Fruit fly (Drosophila melanogaster) Kc167 (cell line): Measurements from ENCODE around the gene CG12147.

Experiments
- Myc ChIP-seq: fragments of >200 bp; optimal IDR thresholded peaks from 2 replicates; lab custom pipeline; 2017; ENCODE audit warnings: missing external identifiers
- Sin3A ChIP-seq: fragments of >200 bp; optimal IDR thresholded peaks from 2 replicates; lab custom pipeline; 2018; ENCODE audit warnings: missing external identifiers
- h ChIP-seq: fragments of >200 bp; optimal IDR thresholded peaks from 3 replicates; lab custom pipeline; 2018; ENCODE audit warnings: missing external identifiers
- insv ChIP-seq: fragments of >200 bp; optimal IDR thresholded peaks from 3 replicates; lab custom pipeline; 2018; ENCODE audit warnings: missing external identifiers
- psq ChIP-seq: fragments of >200 bp; optimal IDR thresholded peaks from 2 replicates; lab custom pipeline; 2017; ENCODE audit warnings: missing external identifiers
- ttk ChIP-seq: sonication (Bioruptor generic); optimal IDR thresholded peaks from 2 replicates; lab custom pipeline; 2017; ENCODE audit warnings: missing external identifiers

The CG12147 gene

DNA sequence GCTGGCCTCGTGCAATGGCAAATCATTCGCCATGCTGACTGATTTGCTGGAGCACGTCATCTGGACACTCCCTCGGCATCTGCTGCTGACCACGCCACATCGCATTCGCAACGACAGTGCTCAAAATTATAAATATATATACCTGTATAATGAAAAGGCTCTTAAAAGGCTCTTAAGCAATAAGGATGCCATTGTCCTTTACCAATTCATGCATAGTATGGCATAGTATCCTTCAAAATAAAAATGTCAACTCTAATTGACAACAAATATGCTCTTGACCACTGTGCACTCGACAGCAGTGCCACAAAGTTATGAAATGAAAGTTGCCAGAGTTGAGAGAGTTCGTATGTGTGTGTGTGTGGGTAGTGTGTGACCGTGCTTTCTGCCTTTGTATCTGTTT lies 4.9 kb downstream of the CG12147 start:
- TF ChIP-seq Myc, result no peak
- no peak for TF ChIP-seq ttk
- no peak for TF ChIP-seq Sin3A (lab: Kevin White, UChicago)
- TF ChIP-seq h (lab: Kevin White, UChicago), result no peak
- TF ChIP-seq psq (lab: Kevin White, UChicago), result no peak
- no peak for TF ChIP-seq insv

DNA sequence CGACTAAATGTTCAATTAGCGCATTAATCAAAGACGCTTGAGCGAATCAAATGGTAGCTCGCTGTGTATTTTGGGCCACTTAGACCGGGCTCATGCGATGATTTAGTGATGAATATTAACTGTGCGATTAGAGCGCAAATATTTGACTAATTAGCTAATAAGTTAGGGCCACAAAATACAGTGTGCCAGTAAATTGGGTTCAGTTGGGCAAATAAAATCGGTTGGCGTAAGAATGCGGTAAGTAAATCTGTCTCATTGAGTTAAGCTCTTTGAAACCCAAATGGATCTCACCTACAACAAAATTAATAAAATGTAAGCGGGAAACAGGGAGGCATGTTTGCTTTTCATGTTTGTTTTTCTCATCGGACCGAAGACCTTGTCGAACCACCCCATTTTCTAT lies 6.6 kb downstream of the CG12147 start:
- no peak for TF ChIP-seq ttk
- no peak for TF ChIP-seq h (lab: Kevin White, UChicago)
- no peak for TF ChIP-seq Myc
- TF ChIP-seq psq (lab: Kevin White, UChicago), result no peak
- TF ChIP-seq insv, result no peak
- TF ChIP-seq Sin3A (lab: Kevin White, UChicago), result no peak

DNA sequence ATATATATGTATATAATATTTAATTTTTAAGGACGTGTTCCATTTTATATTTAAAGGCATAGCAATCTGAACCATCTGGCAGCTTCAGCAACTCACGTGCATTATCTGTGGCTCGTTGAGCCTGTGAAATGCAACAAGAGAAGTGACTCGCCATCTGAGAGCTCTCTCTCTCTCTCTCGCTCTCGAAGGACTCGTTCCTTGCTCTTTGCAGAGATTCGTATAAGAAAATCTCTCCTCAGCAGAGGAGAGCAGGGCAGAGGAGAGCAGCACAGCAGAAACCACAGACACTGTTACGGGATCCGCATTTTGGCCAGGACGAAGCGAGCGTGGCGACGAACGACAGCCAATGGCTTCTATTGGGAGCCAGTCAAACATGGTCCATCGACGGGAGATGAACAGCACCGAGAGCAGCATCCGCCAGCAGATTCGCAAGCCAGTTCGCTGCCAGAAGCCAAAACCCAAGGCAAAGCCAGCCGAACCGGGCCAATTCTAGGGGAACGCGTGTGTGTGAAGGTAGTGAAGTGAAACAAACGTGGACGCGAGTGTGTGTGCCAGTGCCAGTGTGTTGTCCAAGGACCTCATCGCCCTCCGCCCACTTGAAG lies 12.8 kb downstream of the CG12147 start, which contains the start of gene CG14669:
CG14669 (plus strand) TSS at position 381 of the 602 bp plus-strand sequence.
- TF ChIP-seq psq (lab: Kevin White, UChicago) (no peak), ttk (no peak)

DNA sequence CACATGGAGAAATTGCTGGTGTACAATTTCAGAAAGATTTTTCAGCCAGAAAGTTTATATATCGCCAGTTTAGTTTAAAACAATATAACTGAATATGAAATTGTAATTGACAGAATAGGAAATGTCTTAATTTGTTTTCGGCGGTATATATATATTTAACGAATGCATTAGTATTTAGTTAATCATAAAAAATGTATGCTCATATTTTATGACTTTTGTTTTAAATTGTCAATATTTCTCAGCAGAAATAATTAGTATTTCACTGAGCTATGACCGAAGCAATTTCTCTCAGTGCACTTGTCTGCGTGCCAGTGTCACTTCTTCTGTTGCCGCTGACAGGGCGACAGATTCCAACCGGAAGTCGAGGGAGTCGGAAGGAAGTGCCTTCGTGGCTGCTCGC lies 14.1 kb downstream of the CG12147 start:
- TF ChIP-seq Sin3A (lab: Kevin White, UChicago) (no peak), insv (no peak), h (lab: Kevin White, UChicago) (no peak), psq (lab: Kevin White, UChicago) (no peak), Myc (no peak), ttk (no peak)

DNA sequence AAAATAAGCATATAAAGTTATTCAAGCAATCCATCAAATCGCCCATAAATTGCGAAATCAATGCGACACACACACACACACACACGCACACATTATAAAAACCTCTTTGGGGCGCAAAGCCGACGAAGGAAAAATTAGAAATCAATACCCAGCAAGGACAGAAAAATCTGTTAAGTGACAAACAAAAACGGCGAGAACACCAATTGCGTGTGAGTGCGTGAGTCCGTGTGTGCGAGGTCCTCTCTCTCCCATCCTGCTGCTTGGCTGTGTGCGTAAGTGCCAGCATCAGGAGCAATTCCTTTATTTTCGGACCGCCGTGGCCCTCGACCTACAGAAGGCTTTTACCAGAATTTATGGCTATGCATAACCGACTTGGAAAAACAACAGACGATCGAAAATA lies 14.8 kb downstream of the CG12147 start, which contains the start of gene Orco:
Orco (minus strand) TSS at position 101 of the 400 bp plus-strand sequence.
- TF ChIP-seq Sin3A (lab: Kevin White, UChicago) (no peak), h (lab: Kevin White, UChicago) (no peak), Myc (no peak), psq (lab: Kevin White, UChicago) (no peak), insv (no peak), ttk (no peak)

DNA sequence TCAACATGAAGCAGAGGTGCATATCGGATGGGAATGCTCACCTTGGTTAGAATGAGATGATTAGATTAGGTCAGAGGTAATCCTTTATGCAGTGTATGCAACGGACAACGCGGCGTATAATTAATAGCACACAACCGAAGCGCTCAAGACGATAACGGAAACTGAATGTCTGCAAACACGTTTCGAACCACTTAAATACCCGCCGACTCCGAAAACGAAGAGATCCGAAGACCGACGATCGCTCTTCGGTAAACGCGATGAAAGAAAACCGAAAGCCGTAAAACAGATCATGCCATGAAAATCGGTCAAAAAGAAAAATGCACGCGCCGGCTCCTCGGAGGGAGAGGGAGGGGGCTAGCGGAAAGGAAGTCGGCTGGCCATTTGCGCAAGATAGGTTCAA lies 23.1 kb downstream of the CG12147 start, which contains the start of gene CG2663:
CG2663 (minus strand) TSS at position 173 of the 400 bp plus-strand sequence.
- TF ChIP-seq Myc (no peak), h (lab: Kevin White, UChicago) (no peak), insv (no peak), ttk (no peak)

DNA sequence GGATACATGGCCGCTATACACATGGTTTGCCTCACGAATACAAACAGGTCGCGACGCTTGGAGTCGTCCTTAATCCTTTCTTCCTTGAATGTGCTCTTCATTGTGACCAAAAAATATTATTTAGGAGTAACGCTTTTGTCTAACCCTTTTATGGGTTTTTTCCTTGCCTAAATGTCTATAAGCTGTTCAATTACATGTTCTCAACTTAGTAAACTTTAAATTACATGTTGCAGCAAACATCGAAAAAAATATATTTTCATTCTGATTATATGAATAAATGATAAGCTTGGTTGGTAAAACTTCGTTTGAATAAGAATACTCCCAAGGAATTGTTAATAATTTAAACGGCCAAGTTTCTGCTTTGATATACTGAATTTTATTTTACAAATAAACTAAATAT lies 28.0 kb downstream of the CG12147 start, which contains the start of gene Or83a:
Or83a (minus strand) TSS at position 101 of the 400 bp plus-strand sequence.
- no peak for TF ChIP-seq h (lab: Kevin White, UChicago)
- TF ChIP-seq psq (lab: Kevin White, UChicago), result no peak

DNA sequence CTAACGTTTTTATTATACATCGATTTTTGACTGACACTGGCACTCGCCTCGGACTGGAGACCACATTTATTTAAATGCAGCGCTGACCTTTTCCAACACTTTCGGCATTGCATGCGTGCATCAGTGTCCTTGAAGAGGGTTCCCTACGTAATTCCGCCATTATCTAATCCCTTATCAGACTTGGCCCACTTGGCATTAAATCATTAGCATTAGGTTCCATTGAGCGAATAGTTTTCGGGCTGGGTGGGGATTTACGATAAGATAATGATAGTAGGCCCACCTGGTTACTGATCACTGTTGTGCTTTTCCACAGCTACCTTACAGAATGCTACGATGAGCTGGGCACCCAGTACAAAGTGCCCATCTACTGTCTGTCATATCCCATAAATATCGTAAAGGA lies 31.8 kb downstream of the CG12147 start:
- no peak for TF ChIP-seq ttk
- TF ChIP-seq insv, result no peak
- TF ChIP-seq h (lab: Kevin White, UChicago), result no peak
- no peak for TF ChIP-seq psq (lab: Kevin White, UChicago)
- no peak for TF ChIP-seq Sin3A (lab: Kevin White, UChicago)
- no peak for TF ChIP-seq Myc

DNA sequence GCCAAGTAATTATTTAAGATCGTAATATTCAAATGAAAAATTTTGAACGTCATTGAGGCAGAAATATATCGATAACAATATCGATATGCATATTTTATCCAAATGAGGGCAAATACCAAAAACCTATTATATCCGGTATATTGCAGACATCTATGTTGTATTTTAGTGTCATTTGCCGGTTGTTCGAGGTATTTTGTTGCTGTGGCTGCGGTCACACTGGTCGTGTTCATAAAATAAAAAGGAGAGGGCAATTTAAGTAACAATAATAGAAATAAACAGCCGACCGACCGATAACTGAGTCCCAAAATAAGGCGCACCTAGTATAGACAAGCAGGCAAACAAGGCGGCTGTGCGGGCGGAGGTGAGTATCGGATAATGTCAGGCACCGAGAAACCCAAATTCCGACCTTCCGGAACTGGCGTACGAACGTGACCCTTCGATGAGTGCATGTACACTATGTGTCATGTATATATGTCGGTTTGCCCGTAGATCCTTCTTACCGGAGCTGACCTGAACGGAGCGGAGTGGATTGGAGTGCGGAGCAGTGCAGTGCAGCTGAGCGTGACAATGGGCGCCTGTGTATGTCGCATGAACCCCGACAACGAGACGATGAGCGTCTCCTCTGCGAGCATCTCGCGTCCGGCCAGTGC lies 33.2 kb downstream of the CG12147 start, which contains the start of gene CG1172:
CG1172 (plus strand) TSS at position 181 of the 650 bp plus-strand sequence.
- TF ChIP-seq Myc (no peak), ttk (no peak), psq (lab: Kevin White, UChicago) (no peak), Sin3A (lab: Kevin White, UChicago) (no peak), insv (no peak)

DNA sequence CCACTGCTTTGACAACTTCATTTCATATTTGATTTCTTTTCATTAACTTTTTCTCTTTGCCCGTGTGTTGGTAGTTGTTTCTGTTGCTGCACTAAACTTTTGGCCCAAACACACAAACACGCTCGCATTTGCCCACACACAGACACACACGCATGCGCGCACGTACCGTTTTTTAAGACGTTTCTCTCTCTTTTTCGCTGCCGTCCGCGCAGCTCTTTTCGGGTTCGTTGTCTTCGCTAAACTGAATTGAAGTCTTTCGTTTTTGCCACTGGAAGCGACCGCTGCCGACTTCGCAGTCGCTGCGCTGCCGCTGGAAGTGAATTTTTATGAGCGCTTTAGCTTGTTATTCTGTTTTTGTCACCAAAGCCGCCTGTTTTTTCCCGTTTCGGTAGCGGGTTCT lies 34.4 kb downstream of the CG12147 start, which contains the start of gene kkv:
kkv (minus strand) TSS at position 246 of the 400 bp plus-strand sequence.
- TF ChIP-seq Sin3A (lab: Kevin White, UChicago) (no peak), insv (no peak), h (lab: Kevin White, UChicago) (no peak), psq (lab: Kevin White, UChicago) (no peak), ttk (no peak), Myc (no peak)

DNA sequence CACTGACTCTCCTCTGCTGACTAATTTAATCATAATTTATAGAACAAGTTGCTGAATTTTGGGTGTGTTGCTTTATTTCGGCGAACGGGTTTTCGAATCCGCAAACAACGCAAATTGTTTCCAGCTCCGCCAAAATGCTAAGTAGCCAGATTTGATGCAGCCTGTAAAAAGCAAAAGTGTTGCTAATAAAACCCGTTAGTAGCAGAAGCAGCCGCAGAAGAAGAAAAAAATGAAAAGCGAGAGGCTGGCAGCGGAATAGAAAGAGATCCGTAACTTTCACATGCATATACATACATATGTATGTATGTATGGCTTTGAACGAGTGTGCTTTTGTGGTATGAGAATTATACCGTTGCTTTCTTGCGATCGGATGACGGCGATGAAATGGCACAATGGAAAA lies 35.0 kb downstream of the CG12147 start:
- TF ChIP-seq psq (lab: Kevin White, UChicago) (no peak), Sin3A (lab: Kevin White, UChicago) (no peak), h (lab: Kevin White, UChicago) (no peak), insv (no peak)

DNA sequence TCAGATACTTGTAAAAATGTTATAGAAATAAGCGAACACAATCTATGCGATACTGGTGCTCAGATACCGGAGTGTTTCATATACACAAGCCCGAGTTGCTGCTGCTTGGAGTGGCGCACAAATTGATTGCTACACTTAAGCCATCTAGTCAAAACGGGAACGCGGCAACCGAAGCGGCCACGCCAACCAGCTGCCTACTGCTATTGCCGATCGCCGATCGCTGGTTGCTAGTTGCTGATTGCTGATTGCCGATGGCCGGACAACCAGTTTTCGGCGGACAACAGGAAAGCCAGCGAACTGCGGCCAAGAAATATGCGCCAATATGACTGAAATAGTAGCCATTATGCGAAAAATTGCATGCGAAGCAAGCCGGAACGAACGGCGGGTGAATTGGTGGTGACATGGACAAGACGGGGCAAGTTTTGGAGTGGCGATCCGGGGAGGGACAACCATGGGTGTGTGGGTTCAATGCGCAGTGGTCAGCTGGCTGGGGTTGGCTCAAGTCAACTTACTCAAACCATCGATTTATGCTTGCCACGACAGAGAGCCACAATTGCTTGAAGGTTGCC lies 36.9 kb downstream of the CG12147 start:
- TF ChIP-seq Sin3A (lab: Kevin White, UChicago), result no peak
- TF ChIP-seq psq (lab: Kevin White, UChicago), result no peak
- TF ChIP-seq Myc, result no peak

DNA sequence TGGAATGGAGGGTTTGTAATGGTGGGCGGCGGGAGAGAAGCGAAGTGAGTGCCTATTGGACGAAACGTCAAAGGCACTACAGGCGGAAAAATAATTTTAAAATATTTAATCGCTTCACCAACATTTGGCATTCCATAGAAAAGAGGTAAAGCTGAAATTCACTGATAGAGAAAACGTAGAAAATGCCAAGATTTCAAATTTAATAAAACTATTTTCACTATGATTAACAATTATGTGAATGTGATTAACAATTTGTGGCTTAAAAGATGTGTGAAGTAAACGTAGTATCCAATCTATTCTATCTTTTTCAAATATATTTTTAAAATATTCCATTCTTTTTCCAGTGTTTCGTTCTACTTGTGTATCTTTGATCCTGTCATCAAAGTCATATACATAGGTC lies 37.6 kb downstream of the CG12147 start:
- no peak for TF ChIP-seq Myc
- TF ChIP-seq psq (lab: Kevin White, UChicago), result no peak
- TF ChIP-seq h (lab: Kevin White, UChicago), result no peak
- TF ChIP-seq Sin3A (lab: Kevin White, UChicago), result no peak
